Fruit fly (Drosophila melanogaster): ENCODE results near the gene Spg7.

Gene Spg7

DNA sequence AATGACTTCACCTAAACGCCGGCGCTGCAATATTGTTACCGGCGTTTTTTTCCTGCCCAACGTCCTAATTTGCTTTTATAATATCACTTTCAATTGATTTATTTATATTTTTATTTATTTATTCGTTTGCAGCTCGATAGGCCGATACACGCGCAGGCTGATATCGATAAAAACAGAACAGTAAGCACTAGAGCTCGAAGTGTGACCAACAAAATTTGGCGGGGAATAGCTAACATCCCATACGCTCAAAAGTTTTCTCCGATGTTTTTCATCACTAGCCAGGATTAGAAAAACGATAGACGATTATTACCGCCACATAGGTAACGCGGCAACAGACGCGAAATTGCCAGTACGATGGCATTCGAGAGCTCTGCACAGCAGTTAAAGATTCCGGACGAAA lies 15.8 kb upstream of the Spg7 start, which contains the start of the genes CG2685 and CG2694 (continued):
- TF ChIP-seq NfI (GFP tag; optimal IDR thresholded peaks at IDR 0.05) (peak; percentile 2), dati (GFP tag; IDR thresholded peaks at IDR 0.05) (no peak), bigmax (GFP tag; optimal IDR thresholded peaks at IDR 0.05) (no peak), E2f2 (GFP tag; IDR thresholded peaks at IDR 0.05) (peak; percentile 75), CG6791 (GFP tag; IDR thresholded peaks at IDR 0.05; ENCODE audit: partially characterized antibody) (peak; percentile 80), Nf-YB (GFP tag; optimal IDR thresholded peaks at IDR 0.05) (no peak), ase (GFP tag; IDR thresholded peaks at IDR 0.05) (no peak), inv (GFP tag; IDR thresholded peaks at IDR 0.05; ENCODE audit: partially characterized antibody) (peak; percentile 64), CG11560 (tag; IDR thresholded peaks at IDR 0.05) (peak; percentile 39; the same call in 1 of the 3 replicates), Spps (tag; optimal IDR thresholded peaks at IDR 0.05) (no peak), zfh1 (GFP tag; IDR thresholded peaks at IDR 0.05) (no peak), Hr78 (GFP tag; optimal IDR thresholded peaks at IDR 0.05) (no peak), ERR (GFP tag; optimal IDR thresholded peaks at IDR 0.05) (no peak), CG9932 (GFP tag; IDR thresholded peaks at IDR 0.05) (peak; percentile 54; the same call in 1 of the 2 replicates), trem (tag; optimal IDR thresholded peaks at IDR 0.05) (peak; percentile 29), Scr (GFP tag; IDR thresholded peaks at IDR 0.05; ENCODE audit: partially characterized antibody) (peak; percentile 72), zen2 (GFP tag; IDR thresholded peaks at IDR 0.05; ENCODE audit: partially characterized antibody) (peak; percentile 45; the same call in 1 of the 3 replicates), gfzf (GFP tag; optimal IDR thresholded peaks at IDR 0.05) (peak; percentile 65), Lhr (GFP tag; optimal IDR thresholded peaks at IDR 0.05) (peak; percentile 4), CG17328 (GFP tag; IDR thresholded peaks at IDR 0.05) (no peak), HmgZ (tag; optimal IDR thresholded peaks at IDR 0.05) (peak; percentile 48), CG3995 (GFP tag; optimal IDR thresholded peaks at IDR 0.05) (peak; percentile 22), Eip74EF (GFP tag; optimal IDR thresholded peaks at IDR 0.05) (no peak), CG30403 (GFP tag; optimal IDR thresholded peaks at IDR 0.05) (peak; percentile 7), nerfin-2 (GFP tag; IDR thresholded peaks at IDR 0.05; ENCODE audit: partially characterized antibody) (peak; percentile 58; the same call in 1 of the 2 replicates), schlank (tag; optimal IDR thresholded peaks at IDR 0.05) (no peak), gcm (GFP tag; optimal IDR thresholded peaks at IDR 0.05) (no peak), HLH3B (GFP tag; IDR thresholded peaks at IDR 0.05) (no peak), CG32532 (GFP tag; IDR thresholded peaks at IDR 0.05) (0 out of 2 replicates have a peak, but pooled peaks have one; percentile 13), Dref (GFP tag; IDR thresholded peaks at IDR 0.05) (peak; percentile 90), CG4617 (GFP tag; optimal IDR thresholded peaks at IDR 0.05; ENCODE audit: borderline replicate concordance) (peak; percentile 33), Xrp1 (GFP tag; IDR thresholded peaks at IDR 0.05) (0 out of 2 replicates have a peak, but pooled peaks have one; percentile 7), Med (GFP tag) (peak; percentile 71), Dbx (GFP tag; IDR thresholded peaks at IDR 0.05) (0 out of 3 replicates have a peak, but pooled peaks have one; percentile 22), CG33557 (GFP tag; optimal IDR thresholded peaks at IDR 0.05) (no peak), Ets97D (GFP tag; optimal IDR thresholded peaks at IDR 0.05) (peak; percentile 34), sens-2 (GFP tag; IDR thresholded peaks at IDR 0.05) (no peak), lmd (GFP tag; IDR thresholded peaks at IDR 0.05) (no peak), nom (GFP tag; optimal IDR thresholded peaks at IDR 0.05) (no peak), Bteb2 (GFP tag; optimal IDR thresholded peaks at IDR 0.05) (no peak), Neu2 (GFP tag; optimal IDR thresholded peaks at IDR 0.05; ENCODE audit: borderline replicate concordance) (no peak), ci (GFP tag; IDR thresholded peaks at IDR 0.05) (peak; percentile 11; the same call in 1 of the 3 replicates), CoRest (tag; optimal IDR thresholded peaks at IDR 0.05) (peak; percentile 18), BEAF-32 (GFP tag; optimal IDR thresholded peaks at IDR 0.05) (peak; percentile 74), CG1602 (GFP tag; optimal IDR thresholded peaks at IDR 0.05) (no peak), amos (GFP tag; IDR thresholded peaks at IDR 0.05; ENCODE audit: partially characterized antibody) (peak; percentile 80), CG17829 (tag; optimal IDR thresholded peaks at IDR 0.05) (peak; percentile 28), Sry-β (GFP tag; optimal IDR thresholded peaks at IDR 0.05) (peak; percentile 87), sob (GFP tag; IDR thresholded peaks at IDR 0.05) (peak; percentile 46)

Data from whole organism, embryonic.